Fruit fly (Drosophila melanogaster): ENCODE data around the gene CG13855.

The CG13855 gene

dm6 chr3R:22447874-22448254, 42.1 kb downstream of the CG13855 start, which contains the start of gene CG34376 (continued):
- no peak for TF ChIP-seq CG2120 (GFP tag; optimal IDR thresholded peaks at IDR 0.05)
- peak; percentile 69 for TF ChIP-seq CG12391 (tag; optimal IDR thresholded peaks at IDR 0.05)
- no peak for TF ChIP-seq CG11723 (GFP tag; optimal IDR thresholded peaks at IDR 0.05)
- peak; percentile 25; the same call in 1 of the 2 replicates for TF ChIP-seq Awh (GFP tag; IDR thresholded peaks at IDR 0.05)
- TF ChIP-seq CG32532 (GFP tag; IDR thresholded peaks at IDR 0.05), result peak; percentile 48
- TF ChIP-seq chn (GFP tag; optimal IDR thresholded peaks at IDR 0.05), result no peak
- TF ChIP-seq pzg (GFP tag; optimal IDR thresholded peaks at IDR 0.05), result peak; percentile 68
- peak; percentile 7; the same call in 1 of the 2 replicates for TF ChIP-seq CG11247 (GFP tag; IDR thresholded peaks at IDR 0.05)
- TF ChIP-seq Lpt (GFP tag; optimal IDR thresholded peaks at IDR 0.05), result no peak
- TF ChIP-seq CG12659 (GFP tag; optimal IDR thresholded peaks at IDR 0.05), result peak; percentile 64
- TF ChIP-seq CG9817 (tag; optimal IDR thresholded peaks at IDR 0.05), result peak; percentile 11
- no peak for TF ChIP-seq CG7271 (tag; optimal IDR thresholded peaks at IDR 0.05)
- peak; percentile 36; the same call in 1 of the 2 replicates for TF ChIP-seq Bgb (GFP tag; IDR thresholded peaks at IDR 0.05; ENCODE audit: partially characterized antibody)
- TF ChIP-seq exex (tag; optimal IDR thresholded peaks at IDR 0.05), result peak; percentile 72
- TF ChIP-seq CG10209 (GFP tag; optimal IDR thresholded peaks at IDR 0.05), result no peak
- no peak for TF ChIP-seq lbe (GFP tag; optimal IDR thresholded peaks at IDR 0.05)
- no peak for TF ChIP-seq CG16779 (GFP tag; IDR thresholded peaks at IDR 0.05)
- TF ChIP-seq usp (GFP tag; optimal IDR thresholded peaks at IDR 0.05), result no peak
- TF ChIP-seq Myb (GFP tag; optimal IDR thresholded peaks at IDR 0.05), result peak; percentile 50
- peak; percentile 98 for TF ChIP-seq CG3995 (GFP tag; optimal IDR thresholded peaks at IDR 0.05)
- TF ChIP-seq NC2α (GFP tag; optimal IDR thresholded peaks at IDR 0.05), result no peak
- peak; percentile 89 for TF ChIP-seq sd (tag; optimal IDR thresholded peaks at IDR 0.05)
- TF ChIP-seq Xbp1 (GFP tag; optimal IDR thresholded peaks at IDR 0.05), result peak; percentile 16
- peak; percentile 87 for TF ChIP-seq gfzf (GFP tag; optimal IDR thresholded peaks at IDR 0.05)
- TF ChIP-seq sens-2 (GFP tag; IDR thresholded peaks at IDR 0.05), result peak; percentile 88
- TF ChIP-seq CG3838 (GFP tag; optimal IDR thresholded peaks at IDR 0.05), result peak; percentile 14
- TF ChIP-seq CG3163 (GFP tag; optimal IDR thresholded peaks at IDR 0.05), result no peak
- TF ChIP-seq Hand (GFP tag; optimal IDR thresholded peaks at IDR 0.05), result no peak
- TF ChIP-seq Six4 (GFP tag; optimal IDR thresholded peaks at IDR 0.05), result no peak
- TF ChIP-seq CG6683 (GFP tag; optimal IDR thresholded peaks at IDR 0.05), result no peak
- TF ChIP-seq GATAe (GFP tag; conservative IDR thresholded peaks at IDR 0.05), result peak; percentile 93
- no peak for TF ChIP-seq Poxn (GFP tag; IDR thresholded peaks at IDR 0.05)
- peak; percentile 48 for TF ChIP-seq YL-1 (GFP tag; optimal IDR thresholded peaks at IDR 0.05)
- TF ChIP-seq CG15269 (tag; optimal IDR thresholded peaks at IDR 0.05), result no peak
- TF ChIP-seq gcm (GFP tag; optimal IDR thresholded peaks at IDR 0.05), result no peak
- TF ChIP-seq wor (GFP tag; IDR thresholded peaks at IDR 0.05), result no peak
- TF ChIP-seq CG4820 (GFP tag; optimal IDR thresholded peaks at IDR 0.05), result no peak
- TF ChIP-seq CG8765 (GFP tag; IDR thresholded peaks at IDR 0.05), result no peak
- no peak for TF ChIP-seq kah (GFP tag; optimal IDR thresholded peaks at IDR 0.05)
- no peak for TF ChIP-seq chm (GFP tag; IDR thresholded peaks at IDR 0.05)
- TF ChIP-seq CG13287 (GFP tag; IDR thresholded peaks at IDR 0.05; ENCODE audit: partially characterized antibody), result peak; percentile 26; the same call in 1 of the 2 replicates
- TF ChIP-seq ems (GFP tag; optimal IDR thresholded peaks at IDR 0.05), result no peak
- peak; percentile 45 for TF ChIP-seq CG6813 (GFP tag; optimal IDR thresholded peaks at IDR 0.05)
- no peak for TF ChIP-seq zen2 (GFP tag; IDR thresholded peaks at IDR 0.05; ENCODE audit: partially characterized antibody)
- TF ChIP-seq ken (GFP tag; IDR thresholded peaks at IDR 0.05), result peak; percentile 60; the same call in 2 of the 3 replicates
- TF ChIP-seq CG6791 (GFP tag; IDR thresholded peaks at IDR 0.05; ENCODE audit: partially characterized antibody), result peak; percentile 57; the same call in 2 of the 3 replicates
- peak; percentile 36; the same call in 1 of the 2 replicates for TF ChIP-seq Ptx1 (GFP tag; IDR thresholded peaks at IDR 0.05)
- TF ChIP-seq CG4854 (GFP tag; optimal IDR thresholded peaks at IDR 0.05), result no peak
- TF ChIP-seq nmo (GFP tag; optimal IDR thresholded peaks at IDR 0.05), result peak; percentile 58
- TF ChIP-seq Fer2 (tag; optimal IDR thresholded peaks at IDR 0.05), result no peak
- no peak for TF ChIP-seq Mes4 (GFP tag; optimal IDR thresholded peaks at IDR 0.05)
